Worm (Caenorhabditis elegans): ENCODE measurements around the gene srx-44.

- TF ChIP-seq tbx-2 (tag; optimal IDR thresholded peaks at IDR 0.05) (no peak), ceh-90 (tag; optimal IDR thresholded peaks at IDR 0.05) (no peak), jun-1 (tag; optimal IDR thresholded peaks at IDR 0.05) (no peak), nhr-12 (tag; optimal IDR thresholded peaks at IDR 0.05) (no peak), nhr-11 (tag; optimal IDR thresholded peaks at IDR 0.05) (no peak), lin-39 (tag; optimal IDR thresholded peaks at IDR 0.05) (no peak), ama-1 (optimal IDR thresholded peaks at IDR 0.05) (no peak), nhr-19 (GFP tag; conservative IDR thresholded peaks at IDR 0.05) (no peak), sup-37 (GFP tag; optimal IDR thresholded peaks at IDR 0.05) (no peak), skn-1 (tag; optimal IDR thresholded peaks at IDR 0.05) (no peak), egl-27 (tag; optimal IDR thresholded peaks at IDR 0.05) (no peak)
Measured at ce11 chrV:16024300-16024699, 4.2 kb downstream of the srx-44 start, which contains the start of gene T10C6.6.
